Fruit fly (Drosophila melanogaster) whole organism, embryonic: ENCODE measurements around the gene Socs36E.

Source experiments
- CG11093 ChIP-seq: fragments of 200-800 bp; sonication (Bioruptor generic); IDR thresholded peaks from 3 replicates; pipeline ENCODE4 v1.3.6; 2022; ENCODE audit warnings: missing biosample characterization, missing genetic modification characterization
- CG13296 ChIP-seq: fragments of 200-800 bp; sonication (Bioruptor generic); optimal IDR thresholded peaks from 3 replicates; lab custom pipeline; 2018; ENCODE audit warnings: missing biosample characterization, mild to moderate bottlenecking, missing genetic modification characterization
- CG7357 ChIP-seq: fragments of 200-800 bp; sonication (Bioruptor generic); IDR thresholded peaks from 3 replicates; pipeline ENCODE4 v1.3.6; 2022; ENCODE audit warnings: missing biosample characterization, missing genetic modification characterization
- CG8765 ChIP-seq: fragments of 200-800 bp; sonication (Bioruptor generic); IDR thresholded peaks from 2 replicates; pipeline ENCODE4 v1.3.6; 2022; ENCODE audit warnings: missing biosample characterization, missing genetic modification characterization
- E2f2 ChIP-seq: fragments of 200-800 bp; sonication (Bioruptor generic); IDR thresholded peaks from 2 replicates; pipeline ENCODE4 v1.3.6; 2022; ENCODE audit warnings: missing biosample characterization, missing genetic modification characterization
- croc ChIP-seq: fragments of 200-800 bp; sonication (Bioruptor generic); conservative IDR thresholded peaks from 3 replicates; pipeline ENCODE4 v1.3.6; 2022; ENCODE audit warnings: missing biosample characterization, missing genetic modification characterization
- sens-2 ChIP-seq: fragments of 200-800 bp; sonication (Bioruptor generic); IDR thresholded peaks from 2 replicates; pipeline ENCODE4 v1.3.6; 2022; ENCODE audit warnings: missing biosample characterization, missing genetic modification characterization
- toy ChIP-seq: fragments of 200-800 bp; sonication (Bioruptor generic); IDR thresholded peaks from 2 replicates; pipeline ENCODE4 v1.3.6; 2022; ENCODE audit warnings: missing biosample characterization, missing genetic modification characterization
- ttk ChIP-seq: fragments of 200-800 bp; sonication (Bioruptor generic); IDR thresholded peaks from 2 replicates; pipeline ENCODE4 v2.1.2; 2022; ENCODE audit warnings: missing biosample characterization, missing genetic modification characterization

DNA sequence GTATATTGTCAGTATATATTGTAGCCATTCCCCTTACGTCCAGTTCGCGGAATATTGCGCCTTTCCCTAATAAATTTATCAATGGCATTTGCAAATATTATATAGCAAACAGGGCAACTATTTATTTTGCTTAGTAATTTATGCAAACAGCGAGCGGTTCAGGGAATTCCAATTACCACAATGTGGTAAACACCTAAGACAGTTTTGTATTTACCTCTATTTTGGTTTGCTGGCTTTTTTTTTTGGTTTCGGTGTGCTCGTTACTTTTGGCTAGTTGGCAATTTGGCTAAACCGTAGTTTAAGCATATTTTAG is 435 bp downstream of the Socs36E start:
- no peak for TF ChIP-seq CG11093 (GFP tag; lab: Robert Waterston, UW)
- TF ChIP-seq ttk (GFP tag; lab: Robert Waterston, UW), result no peak
- no peak for TF ChIP-seq CG8765 (GFP tag; lab: Robert Waterston, UW)
- no peak for TF ChIP-seq sens-2 (GFP tag; lab: Robert Waterston, UW)
- TF ChIP-seq CG13296 (GFP tag; lab: Kevin White, UChicago), result no peak
- no peak for TF ChIP-seq CG7357 (GFP tag; lab: Robert Waterston, UW)
- TF ChIP-seq croc (GFP tag; lab: Robert Waterston, UW), result no peak
- no peak for TF ChIP-seq E2f2 (GFP tag; lab: Robert Waterston, UW)
- no peak for TF ChIP-seq toy (GFP tag; lab: Robert Waterston, UW)
